Fruit fly (Drosophila melanogaster): ENCODE results near the gene gzl.

dm6 chr3R:6337397-6337796 is 45.3 kb upstream of the gzl start:
- no peak for TF ChIP-seq CG11617 (GFP tag; optimal IDR thresholded peaks at IDR 0.05)
- TF ChIP-seq kay (GFP tag; ENCODE audit: borderline replicate concordance) = no peak
- no peak for TF ChIP-seq cic (GFP tag; optimal IDR thresholded peaks at IDR 0.05)
- no peak for TF ChIP-seq ovo (GFP tag; optimal IDR thresholded peaks at IDR 0.05)
- no peak for TF ChIP-seq pad (GFP tag; optimal IDR thresholded peaks at IDR 0.05)
